Worm (Caenorhabditis elegans) whole organism, L1 larva: ENCODE results near the gene clec-70.
A peak's percentile ranks its signal among the peaks of the same experiment; 100 is the strongest.

Source experiments
- C16A3.4 ChIP-seq: fragments of 150-350 bp; optimal IDR thresholded peaks from 2 replicates; lab custom pipeline; 2014; ENCODE audit warnings: missing biosample characterization, missing genetic modification characterization
- Y116A8C.19 ChIP-seq: sonication (generic microtip); optimal IDR thresholded peaks from 2 replicates; lab custom pipeline; 2016; ENCODE audit warnings: missing compliant biosample characterization, missing genetic modification characterization, borderline replicate concordance
- aly-2 ChIP-seq: fragments of 150-350 bp; optimal IDR thresholded peaks from 2 replicates; lab custom pipeline; 2014; ENCODE audit warnings: missing biosample characterization, missing genetic modification characterization
- blmp-1 ChIP-seq: fragments of 150-350 bp; optimal IDR thresholded peaks from 2 replicates; lab custom pipeline; 2014; ENCODE audit warnings: missing biosample characterization, missing genetic modification characterization
- ceh-8 ChIP-seq: fragments of 200-800 bp; sonication (Bioruptor generic); optimal IDR thresholded peaks from 2 replicates; lab custom pipeline; 2018; ENCODE audit warnings: mild to moderate bottlenecking, missing genetic modification characterization, moderate library complexity, missing compliant biosample characterization
- ceh-88 ChIP-seq: fragments of 200-800 bp; sonication (Bioruptor generic); IDR thresholded peaks from 2 replicates; pipeline ENCODE4 v1.3.6; 2022; ENCODE audit warnings: missing genetic modification characterization, missing compliant biosample characterization
- ces-1 ChIP-seq: fragments of 150-350 bp; optimal IDR thresholded peaks from 2 replicates; lab custom pipeline; 2014; ENCODE audit warnings: missing biosample characterization, missing genetic modification reagents, missing genetic modification characterization
- efl-1 ChIP-seq, 4 experiments: fragments of 150-350 bp; optimal IDR thresholded peaks in 3 of 4; peaks in 1 of 4; 1 replicate in 1 of 4; 2 replicates in 3 of 4; lab custom pipeline; 2014; ENCODE audit warnings: missing biosample characterization in 2 of 4, missing genetic modification characterization in 2 of 4, missing genetic modification reagents in 2 of 4
- elt-2 ChIP-seq: sonication (generic microtip); optimal IDR thresholded peaks from 2 replicates; lab custom pipeline; 2016; ENCODE audit warnings: missing genetic modification characterization, mild to moderate bottlenecking, inconsistent platforms, missing compliant biosample characterization, missing genetic modification reagents
- fkh-10 ChIP-seq: sonication (generic microtip); optimal IDR thresholded peaks from 2 replicates; lab custom pipeline; 2017; ENCODE audit warnings: missing biosample characterization, missing genetic modification reagents, missing genetic modification characterization
- fkh-4 ChIP-seq: sonication (generic microtip); optimal IDR thresholded peaks from 2 replicates; lab custom pipeline; 2016; ENCODE audit warnings: missing compliant biosample characterization, missing genetic modification characterization, borderline replicate concordance
- fos-1 ChIP-seq: fragments of 150-350 bp; optimal IDR thresholded peaks from 2 replicates; lab custom pipeline; 2014; ENCODE audit warnings: missing biosample characterization, missing genetic modification characterization
- hlh-17 ChIP-seq: fragments of 200-800 bp; sonication (Bioruptor generic); optimal IDR thresholded peaks from 2 replicates; lab custom pipeline; 2018; ENCODE audit warnings: missing genetic modification characterization, mild to moderate bottlenecking, missing compliant biosample characterization, moderate library complexity, borderline replicate concordance
- hlh-4 ChIP-seq: sonication (generic microtip); optimal IDR thresholded peaks from 2 replicates; lab custom pipeline; 2016; ENCODE audit warnings: mild to moderate bottlenecking, missing genetic modification characterization, missing compliant biosample characterization
- lin-15B ChIP-seq: fragments of 150-350 bp; sonication (generic microtip); optimal IDR thresholded peaks from 3 replicates; lab custom pipeline; 2014; ENCODE audit warnings: missing biosample characterization, missing genetic modification characterization
- lin-35 ChIP-seq, 2 experiments: fragments of 150-350 bp; optimal IDR thresholded peaks; 2 replicates each; lab custom pipeline; 2014; ENCODE audit warnings: missing biosample characterization in 2 of 2, missing genetic modification characterization in 2 of 2, missing genetic modification reagents in 2 of 2
- lin-39 ChIP-seq: fragments of 150-350 bp; optimal IDR thresholded peaks from 2 replicates; lab custom pipeline; 2014; ENCODE audit warnings: missing biosample characterization, missing genetic modification reagents, missing genetic modification characterization
- mep-1 ChIP-seq: fragments of 150-350 bp; optimal IDR thresholded peaks from 2 replicates; lab custom pipeline; 2014; ENCODE audit warnings: missing biosample characterization, missing genetic modification characterization
- nhr-11 ChIP-seq: fragments of 150-350 bp; optimal IDR thresholded peaks from 2 replicates; lab custom pipeline; 2014; ENCODE audit warnings: missing biosample characterization, missing genetic modification characterization
- nhr-12 ChIP-seq: sonication (generic microtip); optimal IDR thresholded peaks from 2 replicates; lab custom pipeline; 2017; ENCODE audit warnings: missing biosample characterization, missing genetic modification characterization
- nhr-19 ChIP-seq: fragments of 200-800 bp; sonication (Bioruptor generic); conservative IDR thresholded peaks from 2 replicates; pipeline ENCODE4 v1.3.6; 2022; ENCODE audit warnings: missing genetic modification characterization, missing compliant biosample characterization
- nhr-237 ChIP-seq: fragments of 150-350 bp; optimal IDR thresholded peaks from 2 replicates; lab custom pipeline; 2014; ENCODE audit warnings: missing biosample characterization, missing genetic modification characterization
- nhr-85 ChIP-seq: sonication (generic microtip); peaks from one replicate; lab custom pipeline; 2016; ENCODE audit warnings: missing genetic modification characterization, inconsistent platforms, missing compliant biosample characterization
- pqm-1 ChIP-seq: sonication (generic microtip); optimal IDR thresholded peaks from 3 replicates; lab custom pipeline; 2017; ENCODE audit warnings: missing biosample characterization, missing genetic modification characterization
- rnt-1 ChIP-seq: sonication (generic microtip); optimal IDR thresholded peaks from 2 replicates; lab custom pipeline; 2016; ENCODE audit warnings: mild to moderate bottlenecking, missing genetic modification characterization, moderate library complexity, missing compliant biosample characterization
- skn-1 ChIP-seq: fragments of 150-350 bp; optimal IDR thresholded peaks from 2 replicates; lab custom pipeline; 2014; ENCODE audit warnings: missing biosample characterization, missing genetic modification characterization
- snpc-4 ChIP-seq: fragments of 150-350 bp; optimal IDR thresholded peaks from 2 replicates; lab custom pipeline; 2014; ENCODE audit warnings: missing biosample characterization, missing genetic modification characterization
- snu-23 ChIP-seq: sonication (generic microtip); optimal IDR thresholded peaks from 2 replicates; lab custom pipeline; 2016; ENCODE audit warnings: missing genetic modification characterization, missing compliant biosample characterization
- tbx-2 ChIP-seq: sonication (generic microtip); optimal IDR thresholded peaks from 2 replicates; lab custom pipeline; 2016; ENCODE audit warnings: missing genetic modification characterization, missing compliant biosample characterization
- unc-86 ChIP-seq: sonication (generic microtip); optimal IDR thresholded peaks from 2 replicates; lab custom pipeline; 2016; ENCODE audit warnings: missing genetic modification characterization, missing compliant biosample characterization
- unc-98 ChIP-seq: fragments of 200-800 bp; sonication (Bioruptor generic); IDR thresholded peaks from 2 replicates; pipeline ENCODE4 v1.3.6; 2022; ENCODE audit warnings: missing genetic modification characterization, missing compliant biosample characterization
- xbp-1 ChIP-seq: sonication (generic microtip); optimal IDR thresholded peaks from 2 replicates; lab custom pipeline; 2016; ENCODE audit warnings: missing genetic modification characterization, missing compliant biosample characterization
- ztf-11 ChIP-seq, 2 experiments: sonication (generic microtip); optimal IDR thresholded peaks; 2 replicates each; lab custom pipeline; 2016 to 2017; ENCODE audit warnings: missing genetic modification characterization in 2 of 2, missing biosample characterization in 1 of 2, missing compliant biosample characterization in 1 of 2

Gene clec-70

ce11 chrIV:3960396-3960795 is 27.9 kb downstream of the clec-70 start, which contains the start of gene clec-75:
Gene clec-75, plus strand, starts transcription at chrIV:3960734.
- TF ChIP-seq ztf-11 (tag; optimal IDR thresholded peaks at IDR 0.05; lab: Kevin White, UChicago) (no peak), snu-23 (GFP tag; lab: Kevin White, UChicago) (no peak), skn-1 (tag; lab: Kevin White, UChicago) (no peak), elt-2 (peak; percentile 70)

- no peak for TF ChIP-seq Y116A8C.19 (tag; lab: Kevin White, UChicago)
- TF ChIP-seq skn-1 (tag; lab: Kevin White, UChicago): no peak
- TF ChIP-seq mep-1: no peak
- TF ChIP-seq hlh-4 (tag; lab: Kevin White, UChicago): no peak
These were observed 30.1 kb downstream of the clec-70 start, which contains the start of gene Y46C8AM.1 for ce11 chrIV:3962584-3962983. Gene Y46C8AM.1, plus strand, starts transcription at chrIV:3962884.

ce11 chrIV:3963498-3963897 is 31.0 kb downstream of the clec-70 start:
- no peak for TF ChIP-seq nhr-12 (tag; lab: Kevin White, UChicago)
- TF ChIP-seq ces-1 (GFP tag; lab: Kevin White, UChicago): no peak
- no peak for TF ChIP-seq unc-86 (tag; lab: Kevin White, UChicago)
- TF ChIP-seq efl-1 (optimal IDR thresholded peaks at IDR 0.05; lab: Kevin White, UChicago): no peak
- TF ChIP-seq efl-1 (GFP tag; optimal IDR thresholded peaks at IDR 0.05 in 1 of 2; lab: Kevin White, UChicago): peak in 1 of 2 experiments; percentile 71
- peak in 1 of 2 experiments; percentile 11 for TF ChIP-seq lin-35 (GFP tag; optimal IDR thresholded peaks at IDR 0.05; lab: Kevin White, UChicago)
- peak; percentile 79 for TF ChIP-seq elt-2

- TF ChIP-seq C16A3.4 (tag; lab: Kevin White, UChicago) (no peak), nhr-85 (tag; lab: Kevin White, UChicago) (no peak), elt-2 (peak; percentile 82), tbx-2 (tag; lab: Kevin White, UChicago) (no peak), lin-35 (GFP tag; optimal IDR thresholded peaks at IDR 0.05; lab: Kevin White, UChicago) (peak in 1 of 2 experiments; percentile 2), ceh-8 (no peak), fos-1 (no peak)
- TF ChIP-seq, all 84 proteins: peak for 2
These were observed 32.5 kb downstream of the clec-70 start, which contains the start of gene clec-76 for ce11 chrIV:3965013-3965412. Gene clec-76, plus strand, starts transcription at chrIV:3965246.

- no peak for TF ChIP-seq blmp-1 (tag; lab: Kevin White, UChicago)
- TF ChIP-seq lin-15B (tag; lab: Kevin White, UChicago): no peak
- no peak for TF ChIP-seq pqm-1
- TF ChIP-seq fkh-10 (GFP tag; lab: Kevin White, UChicago): no peak
- TF ChIP-seq nhr-237 (tag; lab: Kevin White, UChicago): no peak
- no peak for TF ChIP-seq nhr-11
- no peak for TF ChIP-seq elt-2
- no peak for TF ChIP-seq rnt-1 (tag; lab: Kevin White, UChicago)
- TF ChIP-seq hlh-17: no peak
- no peak for TF ChIP-seq unc-98 (GFP tag; lab: Robert Waterston, UW)
- no peak for TF ChIP-seq xbp-1
- no peak for TF ChIP-seq nhr-19
- no peak for TF ChIP-seq ceh-88 (GFP tag; lab: Robert Waterston, UW)
- no peak for TF ChIP-seq aly-2 (tag; lab: Kevin White, UChicago)
- TF ChIP-seq lin-39 (tag; lab: Kevin White, UChicago): no peak
- TF ChIP-seq snpc-4 (tag; lab: Kevin White, UChicago): no peak
- TF ChIP-seq unc-86 (tag; lab: Kevin White, UChicago): no peak
- no peak for TF ChIP-seq fkh-4 (tag; lab: Kevin White, UChicago)
- no peak for TF ChIP-seq fos-1
These were observed 40.5 kb downstream of the clec-70 start, which contains the start of gene clec-79 for ce11 chrIV:3973049-3973448. Gene clec-79, plus strand, starts transcription at chrIV:3973349.
